Fruit fly (Drosophila melanogaster) whole organism, embryonic: Measurements from ENCODE around the gene CG14647.

Experiments used
- CG10366 ChIP-seq: fragments of 200-800 bp; sonication (Bioruptor generic); IDR thresholded peaks from 2 replicates; pipeline ENCODE4 v1.3.6; 2022; ENCODE audit warnings: missing biosample characterization, missing genetic modification characterization
- CG11247 ChIP-seq: fragments of 200-800 bp; sonication (Bioruptor generic); IDR thresholded peaks from 2 replicates; pipeline ENCODE4 v1.3.6; 2022; ENCODE audit warnings: missing biosample characterization, missing genetic modification characterization
- CG1233 ChIP-seq: fragments of 200-800 bp; sonication (Bioruptor generic); optimal IDR thresholded peaks from 4 replicates; lab custom pipeline; 2018; ENCODE audit warnings: missing biosample characterization, mild to moderate bottlenecking, missing genetic modification characterization
- CG15011 ChIP-seq: fragments of 200-800 bp; sonication (Bioruptor generic); optimal IDR thresholded peaks from 3 replicates; lab custom pipeline; 2018; ENCODE audit warnings: missing biosample characterization, mild to moderate bottlenecking, missing genetic modification characterization
- CG1602 ChIP-seq: fragments of 200-800 bp; sonication (Bioruptor generic); optimal IDR thresholded peaks from 3 replicates; lab custom pipeline; 2016; ENCODE audit warnings: missing biosample characterization, missing genetic modification characterization
- CG17359 ChIP-seq: fragments of 200-800 bp; sonication (Bioruptor generic); optimal IDR thresholded peaks from 3 replicates; lab custom pipeline; 2018; ENCODE audit warnings: missing biosample characterization, mild to moderate bottlenecking, missing genetic modification characterization, moderate library complexity
- CG17912 ChIP-seq: fragments of 200-800 bp; sonication (Bioruptor generic); optimal IDR thresholded peaks from 2 replicates; lab custom pipeline; 2018; ENCODE audit warnings: missing biosample characterization, mild to moderate bottlenecking, missing genetic modification characterization
- CG1792 ChIP-seq: fragments of 200-800 bp; sonication (Bioruptor generic); optimal IDR thresholded peaks from 2 replicates; lab custom pipeline; 2016; ENCODE audit warnings: missing biosample characterization, missing genetic modification characterization
- CG2875 ChIP-seq: fragments of 200-800 bp; sonication (Bioruptor generic); optimal IDR thresholded peaks from 2 replicates; lab custom pipeline; 2017; ENCODE audit warnings: missing biosample characterization, mild to moderate bottlenecking, missing genetic modification characterization, missing genetic modification reagents
- CG31365 ChIP-seq: fragments of 200-800 bp; sonication (Bioruptor generic); optimal IDR thresholded peaks from 2 replicates; lab custom pipeline; 2018; ENCODE audit warnings: missing biosample characterization, mild to moderate bottlenecking, missing genetic modification characterization
- CG31388 ChIP-seq: fragments of 200-800 bp; sonication (Bioruptor generic); optimal IDR thresholded peaks from 2 replicates; lab custom pipeline; 2016; ENCODE audit warnings: missing biosample characterization, missing genetic modification characterization
- CG33557 ChIP-seq: fragments of 200-800 bp; sonication (Bioruptor generic); optimal IDR thresholded peaks from 2 replicates; lab custom pipeline; 2019; ENCODE audit warnings: missing biosample characterization, mild to moderate bottlenecking, missing genetic modification characterization, moderate library complexity
- CG43689 ChIP-seq: fragments of 200-800 bp; sonication (Bioruptor generic); IDR thresholded peaks from 2 replicates; pipeline ENCODE4 v1.3.6; 2022; ENCODE audit warnings: missing biosample characterization, missing genetic modification characterization
- CG6689 ChIP-seq: fragments of 200-800 bp; sonication (Bioruptor generic); IDR thresholded peaks from 2 replicates; pipeline ENCODE4 v1.3.6; 2022; ENCODE audit warnings: missing biosample characterization, missing genetic modification characterization
- CG6791 ChIP-seq: fragments of 200-800 bp; sonication (Bioruptor generic); IDR thresholded peaks from 3 replicates; pipeline ENCODE4 v1.3.6; 2022; ENCODE audit warnings: missing biosample characterization, missing genetic modification characterization; ENCODE audit not compliant: partially characterized antibody
- CG7745 ChIP-seq: fragments of 200-800 bp; sonication (Bioruptor generic); optimal IDR thresholded peaks from 2 replicates; lab custom pipeline; 2018; ENCODE audit warnings: missing biosample characterization, mild to moderate bottlenecking, missing genetic modification characterization, moderate library complexity
- CG7987 ChIP-seq: fragments of 200-800 bp; sonication (Bioruptor generic); optimal IDR thresholded peaks from 2 replicates; lab custom pipeline; 2018; ENCODE audit warnings: missing biosample characterization, mild to moderate bottlenecking, missing genetic modification characterization, moderate library complexity
- CG8765 ChIP-seq: fragments of 200-800 bp; sonication (Bioruptor generic); IDR thresholded peaks from 2 replicates; pipeline ENCODE4 v1.3.6; 2022; ENCODE audit warnings: missing biosample characterization, missing genetic modification characterization
- CG9797 ChIP-seq: fragments of 200-800 bp; sonication (Bioruptor generic); optimal IDR thresholded peaks from 3 replicates; lab custom pipeline; 2018; ENCODE audit warnings: missing biosample characterization, mild to moderate bottlenecking, missing genetic modification characterization
- CHES-1-like ChIP-seq: fragments of 200-800 bp; sonication (Bioruptor generic); optimal IDR thresholded peaks from 2 replicates; lab custom pipeline; 2016; ENCODE audit warnings: missing biosample characterization, missing genetic modification characterization
- CoRest ChIP-seq: fragments of 200-800 bp; sonication (Bioruptor generic); optimal IDR thresholded peaks from 3 replicates; lab custom pipeline; 2018; ENCODE audit warnings: missing biosample characterization, mild to moderate bottlenecking, missing genetic modification characterization, moderate library complexity
- D19A ChIP-seq: fragments of 200-800 bp; optimal IDR thresholded peaks from 3 replicates; lab custom pipeline; 2019; ENCODE audit warnings: missing biosample characterization, mild to moderate bottlenecking, missing genetic modification characterization, moderate library complexity
- Dek ChIP-seq: fragments of 200-800 bp; sonication (Bioruptor generic); optimal IDR thresholded peaks from 3 replicates; lab custom pipeline; 2019; ENCODE audit warnings: missing biosample characterization, mild to moderate bottlenecking, missing genetic modification characterization, moderate library complexity
- Fer2 ChIP-seq: fragments of 200-800 bp; sonication (Bioruptor generic); optimal IDR thresholded peaks from 2 replicates; lab custom pipeline; 2018; ENCODE audit warnings: missing biosample characterization, mild to moderate bottlenecking, missing genetic modification characterization, moderate library complexity
- Gug ChIP-seq: fragments of 200-800 bp; sonication (Bioruptor generic); IDR thresholded peaks from 4 replicates; pipeline ENCODE4 v1.3.6; 2022; ENCODE audit warnings: missing biosample characterization, missing genetic modification characterization
- H2.0 ChIP-seq: fragments of 200-800 bp; sonication (Bioruptor generic); IDR thresholded peaks from 2 replicates; pipeline ENCODE4 v1.3.6; 2022; ENCODE audit warnings: missing biosample characterization, missing genetic modification characterization
- HLH4C ChIP-seq: fragments of 200-800 bp; sonication (Bioruptor generic); IDR thresholded peaks from 3 replicates; pipeline ENCODE4 v1.3.6; 2022; ENCODE audit warnings: missing biosample characterization, missing genetic modification characterization; ENCODE audit not compliant: partially characterized antibody
- Hsf ChIP-seq: fragments of 200-800 bp; sonication (Bioruptor generic); optimal IDR thresholded peaks from 3 replicates; lab custom pipeline; 2016; ENCODE audit warnings: missing biosample characterization, missing genetic modification characterization
- Nf-YB ChIP-seq: fragments of 200-800 bp; sonication (Bioruptor generic); optimal IDR thresholded peaks from 3 replicates; lab custom pipeline; 2019; ENCODE audit warnings: missing biosample characterization, mild to moderate bottlenecking, missing genetic modification characterization, moderate library complexity
- Side ChIP-seq: fragments of 200-800 bp; sonication (Bioruptor generic); optimal IDR thresholded peaks from 2 replicates; lab custom pipeline; 2016; ENCODE audit warnings: missing biosample characterization, missing genetic modification characterization
- TFAM ChIP-seq: fragments of 200-800 bp; sonication (Bioruptor generic); optimal IDR thresholded peaks from 2 replicates; lab custom pipeline; 2017; ENCODE audit warnings: missing biosample characterization, missing genetic modification characterization, inconsistent platforms
- Xrp1 ChIP-seq: fragments of 200-800 bp; sonication (Bioruptor generic); IDR thresholded peaks from 2 replicates; pipeline ENCODE4 v1.3.6; 2022; ENCODE audit warnings: missing biosample characterization, missing genetic modification characterization
- az2 ChIP-seq: fragments of 200-800 bp; sonication (Bioruptor generic); optimal IDR thresholded peaks from 3 replicates; lab custom pipeline; 2016; ENCODE audit warnings: missing biosample characterization, missing genetic modification characterization
- br ChIP-seq: fragments of >200 bp; optimal IDR thresholded peaks from 2 replicates; lab custom pipeline; 2017
- crol ChIP-seq: fragments of 200-800 bp; sonication (Bioruptor generic); IDR thresholded peaks from 2 replicates; pipeline ENCODE4 v1.3.6; 2022; ENCODE audit warnings: missing biosample characterization, missing genetic modification characterization
- dan ChIP-seq: fragments of 200-800 bp; sonication (Bioruptor generic); IDR thresholded peaks from 2 replicates; pipeline ENCODE4 v1.3.6; 2022; ENCODE audit warnings: missing biosample characterization, missing genetic modification characterization
- en ChIP-seq: fragments of 200-800 bp; sonication (Bioruptor generic); optimal IDR thresholded peaks from 2 replicates; lab custom pipeline; 2016; ENCODE audit warnings: missing biosample characterization, missing genetic modification characterization
- eyg ChIP-seq: fragments of 200-800 bp; sonication (Bioruptor generic); optimal IDR thresholded peaks from 3 replicates; lab custom pipeline; 2016; ENCODE audit warnings: missing biosample characterization, missing genetic modification characterization
- fd64A ChIP-seq: fragments of 200-800 bp; sonication (Bioruptor generic); optimal IDR thresholded peaks from 3 replicates; lab custom pipeline; 2018; ENCODE audit warnings: missing biosample characterization, mild to moderate bottlenecking, missing genetic modification characterization
- gro ChIP-seq: fragments of 200-800 bp; sonication (Bioruptor generic); optimal IDR thresholded peaks from 2 replicates; lab custom pipeline; 2016; ENCODE audit warnings: missing biosample characterization, missing genetic modification characterization
- lbe ChIP-seq: fragments of 200-800 bp; sonication (Bioruptor generic); optimal IDR thresholded peaks from 2 replicates; lab custom pipeline; 2016; ENCODE audit warnings: missing biosample characterization, mild to moderate bottlenecking, missing genetic modification characterization
- mirr ChIP-seq: fragments of 200-800 bp; sonication (Bioruptor generic); optimal IDR thresholded peaks from 3 replicates; lab custom pipeline; 2018; ENCODE audit warnings: missing biosample characterization, mild to moderate bottlenecking, missing genetic modification characterization
- onecut ChIP-seq: fragments of 200-800 bp; sonication (Bioruptor generic); IDR thresholded peaks from 2 replicates; pipeline ENCODE4 v1.3.6; 2022; ENCODE audit warnings: missing biosample characterization, missing genetic modification characterization
- pb ChIP-seq: fragments of 200-800 bp; sonication (Bioruptor generic); optimal IDR thresholded peaks from 3 replicates; lab custom pipeline; 2016; ENCODE audit warnings: missing biosample characterization, missing genetic modification characterization
- sc ChIP-seq, 3 experiments: fragments of >200 bp in 2 of 3; fragments of 200-800 bp in 1 of 3; sonication (Bioruptor generic) in 1 of 3; optimal IDR thresholded peaks; 2 replicates in 2 of 3; 3 replicates in 1 of 3; lab custom pipeline; 2017; ENCODE audit warnings: mild to moderate bottlenecking in 1 of 3, missing biosample characterization in 1 of 3, missing genetic modification characterization in 1 of 3, missing genetic modification reagents in 1 of 3
- sna ChIP-seq: fragments of 200-800 bp; sonication (Bioruptor generic); IDR thresholded peaks from 2 replicates; pipeline ENCODE4 v1.3.6; 2022; ENCODE audit warnings: missing biosample characterization, missing genetic modification characterization; ENCODE audit not compliant: partially characterized antibody
- so ChIP-seq: fragments of 200-800 bp; sonication (Bioruptor generic); IDR thresholded peaks from 3 replicates; pipeline ENCODE4 v1.3.6; 2022; ENCODE audit warnings: missing biosample characterization, missing genetic modification characterization
- sob ChIP-seq: fragments of 200-800 bp; sonication (Bioruptor generic); IDR thresholded peaks from 2 replicates; pipeline ENCODE4 v1.3.6; 2022; ENCODE audit warnings: missing biosample characterization, missing genetic modification characterization
- vfl ChIP-seq: fragments of 200-800 bp; sonication (Bioruptor generic); optimal IDR thresholded peaks from 2 replicates; lab custom pipeline; 2016; ENCODE audit warnings: missing biosample characterization, missing genetic modification characterization
- zen ChIP-seq: fragments of 200-800 bp; sonication (Bioruptor generic); optimal IDR thresholded peaks from 3 replicates; lab custom pipeline; 2018; ENCODE audit warnings: missing biosample characterization, mild to moderate bottlenecking, missing genetic modification characterization, moderate library complexity

Gene CG14647

dm6 chr3R:4433441-4434077, 33.2 kb downstream of the CG14647 start, which contains the start of the genes eIF3a and CG1074 (continued):
- TF ChIP-seq CG6689 (GFP tag; lab: Robert Waterston, UW) (0 out of 2 replicates have a peak, but pooled peaks have one; percentile 13), br (lab: Kevin White, UChicago) (no peak), D19A (no peak), CG6791 (GFP tag; lab: Robert Waterston, UW) (peak; percentile 98), CG2875 (GFP tag; lab: Kevin White, UChicago) (peak; percentile 7), Dek (tag; lab: Kevin White, UChicago) (no peak), so (GFP tag; lab: Robert Waterston, UW) (peak; percentile 25; the same call in 1 of the 3 replicates), lbe (GFP tag; lab: Kevin White, UChicago) (peak; percentile 64), CG15011 (GFP tag; lab: Kevin White, UChicago) (no peak), TFAM (no peak), H2.0 (GFP tag; lab: Robert Waterston, UW) (peak; percentile 31; the same call in 1 of the 2 replicates), en (GFP tag; lab: Kevin White, UChicago) (no peak), CG33557 (GFP tag; lab: Kevin White, UChicago) (peak; percentile 56), CG11247 (GFP tag; lab: Robert Waterston, UW) (peak; percentile 75), CG17359 (tag; lab: Kevin White, UChicago) (peak; percentile 62), HLH4C (GFP tag; lab: Robert Waterston, UW) (peak; percentile 95), CG9797 (peak; percentile 73), CG1792 (GFP tag; lab: Kevin White, UChicago) (peak; percentile 69), sna (GFP tag; lab: Robert Waterston, UW) (peak; percentile 93), CG7745 (tag; lab: Kevin White, UChicago) (peak; percentile 15), CG10366 (GFP tag; lab: Robert Waterston, UW) (no peak; the same call in 1 of the 2 replicates), Nf-YB (GFP tag; lab: Kevin White, UChicago) (peak; percentile 32), pb (GFP tag; lab: Kevin White, UChicago) (peak; percentile 56), Gug (peak; percentile 56; the same call in 1 of the 4 replicates), az2 (peak; percentile 30), mirr (GFP tag; lab: Kevin White, UChicago) (peak; percentile 85), CoRest (tag; lab: Kevin White, UChicago) (peak; percentile 51), eyg (GFP tag; lab: Kevin White, UChicago) (peak; percentile 45), CHES-1-like (GFP tag; lab: Kevin White, UChicago) (peak; percentile 75), Fer2 (peak; percentile 33), onecut (GFP tag; lab: Robert Waterston, UW) (peak; percentile 65), crol (GFP tag; lab: Robert Waterston, UW) (no peak), Hsf (GFP tag; lab: Kevin White, UChicago) (peak; percentile 65), CG43689 (no peak), CG17912 (GFP tag; lab: Kevin White, UChicago) (peak; percentile 75), gro (peak; percentile 75), CG8765 (GFP tag; lab: Robert Waterston, UW) (no peak), sob (peak; percentile 86), CG1602 (no peak), CG31365 (peak; percentile 60), CG7987 (GFP tag; lab: Kevin White, UChicago) (peak; percentile 89), CG1233 (GFP tag; lab: Kevin White, UChicago) (peak; percentile 52), zen (peak; percentile 84), Xrp1 (GFP tag; lab: Robert Waterston, UW) (peak; percentile 50), vfl (peak; percentile 55), Side (peak; percentile 73), dan (GFP tag; lab: Robert Waterston, UW) (no peak), CG31388 (GFP tag; lab: Kevin White, UChicago) (no peak), fd64A (GFP tag; lab: Kevin White, UChicago) (peak; percentile 60), sc (optimal IDR thresholded peaks at IDR 0.05; lab: Kevin White, UChicago) (no peak), sc (GFP tag; optimal IDR thresholded peaks at IDR 0.05; lab: Kevin White, UChicago) (no peak)
